Worm (Caenorhabditis elegans) whole organism, midembryonic: ENCODE data around the gene srx-114.

Source experiments
- T22C8.4 ChIP-seq: fragments of 200-800 bp; sonication (Bioruptor generic); IDR thresholded peaks from 2 replicates; pipeline ENCODE4 v1.3.6; 2022; ENCODE audit warnings: missing genetic modification characterization, missing compliant biosample characterization
- cog-1 ChIP-seq: sonication (generic microtip); optimal IDR thresholded peaks from 2 replicates; lab custom pipeline; 2016; ENCODE audit warnings: missing genetic modification characterization, missing compliant biosample characterization
- flt-1 ChIP-seq: fragments of 200-800 bp; sonication (Bioruptor generic); IDR thresholded peaks from 2 replicates; pipeline ENCODE4 v1.3.6; 2022; ENCODE audit warnings: missing genetic modification characterization, missing compliant biosample characterization
- ref-1 ChIP-seq: fragments of 200-800 bp; sonication (Bioruptor generic); conservative IDR thresholded peaks from 2 replicates; pipeline ENCODE4 v1.3.6; 2022; ENCODE audit warnings: missing genetic modification reagents, missing genetic modification characterization, missing compliant biosample characterization
- ztf-23 ChIP-seq: fragments of 200-800 bp; sonication (Bioruptor generic); IDR thresholded peaks from 2 replicates; pipeline ENCODE4 v1.3.6; 2022; ENCODE audit warnings: missing genetic modification reagents, missing genetic modification characterization, missing compliant biosample characterization

DNA sequence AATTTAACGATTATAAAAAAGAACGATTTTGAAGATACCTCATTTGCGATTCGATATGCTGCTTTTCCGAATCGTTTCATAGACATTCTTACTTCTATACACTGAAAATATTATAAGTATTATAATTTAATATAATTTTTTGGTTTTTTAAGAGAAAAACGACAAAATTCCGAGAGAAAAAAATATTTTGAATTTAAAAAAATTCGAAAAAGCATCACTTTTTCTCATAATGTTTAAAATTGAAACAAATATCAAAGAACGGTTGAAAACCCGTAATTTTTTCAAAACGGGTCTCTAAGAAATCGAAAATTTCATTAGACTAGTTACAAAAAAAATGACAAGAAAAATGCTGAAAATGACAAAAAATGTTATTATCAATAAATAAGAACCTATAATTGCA, 37.4 kb downstream of the srx-114 start, which contains the start of gene pink-1:
- no peak for TF ChIP-seq flt-1 (GFP tag; lab: Robert Waterston, UW)
- TF ChIP-seq ref-1, result no peak
- TF ChIP-seq cog-1 (tag; lab: Kevin White, UChicago), result no peak
- no peak for TF ChIP-seq T22C8.4 (GFP tag; lab: Robert Waterston, UW)
- TF ChIP-seq ztf-23 (GFP tag; lab: Robert Waterston, UW), result no peak
